Fruit fly (Drosophila melanogaster): Measurements from ENCODE around the gene Or67c.
A peak's percentile ranks its signal among the peaks of the same experiment; 100 is the strongest.

Gene Or67c

DNA sequence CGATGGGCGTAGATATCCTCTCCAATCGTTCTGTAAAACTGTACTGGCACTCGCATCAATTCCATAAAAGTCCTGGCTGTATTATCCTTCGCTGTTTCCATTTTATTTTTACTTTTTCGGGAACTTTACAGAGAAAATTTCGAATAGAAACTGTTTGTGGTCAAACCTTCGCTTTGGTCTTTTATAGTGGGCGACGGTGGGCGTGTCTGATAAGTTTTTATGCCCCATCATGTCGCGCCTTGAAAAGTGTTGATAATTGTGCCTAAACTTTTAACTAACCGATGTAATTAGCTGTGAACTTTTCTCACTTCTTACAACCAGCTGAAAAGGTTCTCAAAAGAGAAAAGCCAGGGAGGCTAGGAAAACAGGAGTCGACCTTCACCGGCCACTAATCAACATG is at the start of gene Or67c:
TSS of gene Or67c (minus strand) at position 101 of the 400 bp plus-strand sequence.
- TF ChIP-seq kay (GFP tag; ENCODE audit: borderline replicate concordance) (no peak), CG12768 (GFP tag; optimal IDR thresholded peaks at IDR 0.05) (no peak), Hr96 (GFP tag; optimal IDR thresholded peaks at IDR 0.05) (no peak), toe (GFP tag; optimal IDR thresholded peaks at IDR 0.05) (no peak), CG14711 (tag; optimal IDR thresholded peaks at IDR 0.05) (no peak), cic (GFP tag; optimal IDR thresholded peaks at IDR 0.05) (no peak), cnc (optimal IDR thresholded peaks at IDR 0.05) (no peak), tj (GFP tag; optimal IDR thresholded peaks at IDR 0.05) (no peak)

dm6 chr3L:10289357-10289756 is 44.9 kb upstream of the Or67c start:
- TF ChIP-seq cic (GFP tag; optimal IDR thresholded peaks at IDR 0.05) (no peak), pad (GFP tag; optimal IDR thresholded peaks at IDR 0.05) (peak; percentile 91)

DNA sequence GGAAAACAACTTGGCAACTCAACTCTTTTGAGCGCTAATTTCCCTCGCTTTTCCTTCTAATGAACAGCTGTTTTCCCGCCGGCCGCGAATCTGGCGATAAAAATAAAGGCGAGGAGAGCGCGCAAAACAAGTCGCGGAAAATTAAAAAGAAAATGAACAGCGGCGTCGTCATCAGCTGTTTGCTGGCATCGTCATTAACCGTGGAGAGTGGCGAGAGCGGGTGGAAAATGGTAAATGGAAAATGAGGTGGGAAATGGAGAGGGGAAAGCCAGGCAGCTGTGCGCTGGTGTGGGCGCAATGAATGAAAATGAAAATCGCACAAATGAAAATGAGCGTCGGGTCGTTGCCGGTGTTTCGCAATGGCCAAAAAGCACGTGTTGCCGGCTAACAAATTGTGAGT is 43.6 kb upstream of the Or67c start:
- TF ChIP-seq Mnt (GFP tag; optimal IDR thresholded peaks at IDR 0.05) (no peak), pad (GFP tag; optimal IDR thresholded peaks at IDR 0.05) (peak; percentile 19), CG11617 (GFP tag; optimal IDR thresholded peaks at IDR 0.05) (no peak)

- no peak for TF ChIP-seq CG12768 (GFP tag; optimal IDR thresholded peaks at IDR 0.05)
Measured at dm6 chr3L:10284869-10285268, 40.4 kb upstream of the Or67c start.

DNA sequence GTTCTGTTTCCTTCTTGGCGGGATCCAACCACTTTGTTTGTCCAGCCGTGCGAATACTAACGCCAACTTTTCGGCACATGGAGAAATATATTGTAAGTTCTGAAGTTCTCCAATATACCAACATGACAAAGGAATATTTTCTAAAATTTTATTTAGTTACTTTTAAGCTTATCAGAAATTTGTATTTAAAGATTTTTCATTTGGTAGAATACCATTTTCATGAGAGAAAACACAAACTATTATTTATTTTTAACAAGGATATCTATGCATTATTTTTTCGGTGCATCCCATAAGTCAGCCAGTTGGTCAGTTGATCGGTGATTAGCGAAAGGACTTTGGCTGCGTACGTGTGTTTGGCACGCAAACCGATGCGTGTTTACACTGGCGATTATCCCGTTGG is 39.4 kb upstream of the Or67c start:
- TF ChIP-seq toe (GFP tag; optimal IDR thresholded peaks at IDR 0.05) (no peak), CG33017 (tag; optimal IDR thresholded peaks at IDR 0.05) (no peak), CG12768 (GFP tag; optimal IDR thresholded peaks at IDR 0.05) (no peak), CG11617 (GFP tag; optimal IDR thresholded peaks at IDR 0.05) (no peak), CG1620 (GFP tag; optimal IDR thresholded peaks at IDR 0.05) (no peak), CG5204 (GFP tag; optimal IDR thresholded peaks at IDR 0.05) (no peak), Crg-1 (GFP tag; optimal IDR thresholded peaks at IDR 0.05) (no peak), Mnt (GFP tag; optimal IDR thresholded peaks at IDR 0.05) (no peak)

DNA sequence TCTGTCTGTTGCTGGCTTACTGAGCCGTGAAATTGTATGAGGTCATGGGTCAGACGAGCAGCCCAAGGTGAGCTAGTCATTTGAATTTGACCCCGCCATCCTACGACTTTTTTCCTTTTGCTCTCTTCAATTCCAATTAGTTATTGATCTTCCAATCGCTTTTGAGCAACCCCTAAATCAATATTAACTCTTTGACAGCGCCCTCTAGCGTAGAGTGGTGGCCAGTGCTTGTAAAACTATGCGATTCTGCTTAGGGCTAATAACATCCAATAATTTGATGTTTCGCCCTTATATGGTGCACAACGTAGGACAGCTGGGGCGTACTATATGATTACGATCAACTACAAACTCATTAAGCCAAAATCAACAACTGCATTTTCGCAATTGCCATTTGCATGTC is 37.3 kb upstream of the Or67c start:
- TF ChIP-seq CG5204 (GFP tag; optimal IDR thresholded peaks at IDR 0.05): no peak
- TF ChIP-seq CG33017 (tag; optimal IDR thresholded peaks at IDR 0.05): no peak
- TF ChIP-seq pad (GFP tag; optimal IDR thresholded peaks at IDR 0.05): no peak
- no peak for TF ChIP-seq Crg-1 (GFP tag; optimal IDR thresholded peaks at IDR 0.05)
- no peak for TF ChIP-seq CG1620 (GFP tag; optimal IDR thresholded peaks at IDR 0.05)
- no peak for TF ChIP-seq CG11617 (GFP tag; optimal IDR thresholded peaks at IDR 0.05)
- no peak for TF ChIP-seq tj (GFP tag; optimal IDR thresholded peaks at IDR 0.05)
- TF ChIP-seq Clk (GFP tag; optimal IDR thresholded peaks at IDR 0.05): no peak

DNA sequence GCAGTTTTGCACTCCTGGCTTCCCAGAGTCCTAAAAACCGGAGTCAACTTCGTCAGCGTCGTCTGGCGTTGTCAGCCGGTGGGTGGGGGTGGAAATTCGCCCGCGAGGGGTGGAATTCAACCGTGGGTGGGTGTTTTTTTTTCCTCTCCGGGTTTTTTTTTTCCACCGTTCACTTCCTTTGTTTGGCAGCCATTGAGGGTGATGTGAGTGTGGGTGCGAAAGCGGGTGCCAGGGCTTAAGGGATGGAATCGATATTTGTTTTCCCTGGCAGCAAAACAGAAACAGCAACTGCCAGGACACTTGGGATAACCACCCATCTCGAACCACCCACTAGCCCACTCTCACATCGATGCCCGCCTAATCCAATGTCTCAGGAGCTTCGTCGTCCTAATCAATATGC is 35.0 kb upstream of the Or67c start:
- TF ChIP-seq tj (GFP tag; optimal IDR thresholded peaks at IDR 0.05): no peak
- TF ChIP-seq Hr96 (GFP tag; optimal IDR thresholded peaks at IDR 0.05): no peak
- TF ChIP-seq cnc (optimal IDR thresholded peaks at IDR 0.05): no peak
- TF ChIP-seq CG5204 (GFP tag; optimal IDR thresholded peaks at IDR 0.05): no peak
- no peak for TF ChIP-seq CG7101 (tag; optimal IDR thresholded peaks at IDR 0.05)
- TF ChIP-seq CG1620 (GFP tag; optimal IDR thresholded peaks at IDR 0.05): no peak
- TF ChIP-seq CG33017 (tag; optimal IDR thresholded peaks at IDR 0.05): no peak
- TF ChIP-seq bab1 (GFP tag; optimal IDR thresholded peaks at IDR 0.05): no peak
- TF ChIP-seq CG11617 (GFP tag; optimal IDR thresholded peaks at IDR 0.05): no peak
- no peak for TF ChIP-seq pad (GFP tag; optimal IDR thresholded peaks at IDR 0.05)
- TF ChIP-seq CG7045 (GFP tag; optimal IDR thresholded peaks at IDR 0.05): no peak
- TF ChIP-seq CG14711 (tag; optimal IDR thresholded peaks at IDR 0.05): no peak
- TF ChIP-seq Crg-1 (GFP tag; optimal IDR thresholded peaks at IDR 0.05): no peak

- no peak for TF ChIP-seq Hr96 (GFP tag; optimal IDR thresholded peaks at IDR 0.05)
- no peak for TF ChIP-seq Crg-1 (GFP tag; optimal IDR thresholded peaks at IDR 0.05)
- TF ChIP-seq CG12768 (GFP tag; optimal IDR thresholded peaks at IDR 0.05): no peak
- TF ChIP-seq cnc (optimal IDR thresholded peaks at IDR 0.05): no peak
- no peak for TF ChIP-seq kay (GFP tag; ENCODE audit: borderline replicate concordance)
- TF ChIP-seq pad (GFP tag; optimal IDR thresholded peaks at IDR 0.05): no peak
- no peak for TF ChIP-seq CG7101 (tag; optimal IDR thresholded peaks at IDR 0.05)
- TF ChIP-seq CG11617 (GFP tag; optimal IDR thresholded peaks at IDR 0.05): no peak
- TF ChIP-seq ovo (GFP tag; optimal IDR thresholded peaks at IDR 0.05): no peak
- TF ChIP-seq Clk (GFP tag; optimal IDR thresholded peaks at IDR 0.05): no peak
- TF ChIP-seq CG7045 (GFP tag; optimal IDR thresholded peaks at IDR 0.05): no peak
- TF ChIP-seq CG14711 (tag; optimal IDR thresholded peaks at IDR 0.05): no peak
- TF ChIP-seq bab1 (GFP tag; optimal IDR thresholded peaks at IDR 0.05): no peak
- TF ChIP-seq cic (GFP tag; optimal IDR thresholded peaks at IDR 0.05): no peak
- no peak for TF ChIP-seq Mnt (GFP tag; optimal IDR thresholded peaks at IDR 0.05)
- no peak for TF ChIP-seq toe (GFP tag; optimal IDR thresholded peaks at IDR 0.05)
Measured at dm6 chr3L:10272904-10273303, 28.4 kb upstream of the Or67c start, which contains the start of gene Or67d. Gene Or67d, plus strand, starts transcription at chr3L:10273204.

Data from whole organism, adult.